Worm (Caenorhabditis elegans): ENCODE data around the gene oac-6.
A peak's percentile ranks its signal among the peaks of the same experiment; 100 is the strongest.

oac-6 gene

DNA sequence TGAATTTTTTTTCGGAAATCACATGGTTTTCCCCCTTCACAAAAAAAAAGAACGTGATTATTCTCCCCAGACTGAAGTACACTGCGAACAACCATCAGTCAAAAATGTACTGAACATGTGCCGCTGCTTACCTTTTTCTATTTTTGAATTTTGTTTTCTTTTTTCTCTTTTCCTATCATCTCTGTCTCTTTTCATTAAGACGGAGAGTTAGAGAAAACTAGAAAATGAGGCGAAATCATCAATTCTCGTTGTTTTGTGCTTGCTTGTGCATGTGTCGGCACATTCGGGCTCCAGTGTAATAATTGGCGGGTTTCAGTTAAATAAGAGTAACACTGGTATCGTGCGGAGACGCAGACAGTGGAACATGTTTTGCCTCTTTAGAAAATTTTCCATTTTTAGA is 49.8 kb downstream of the oac-6 start (continued):
- TF ChIP-seq hmg-1.1 (GFP tag; IDR thresholded peaks at IDR 0.05) (0 out of 2 replicates have a peak, but pooled peaks have one; percentile 11), unc-130 (GFP tag; optimal IDR thresholded peaks at IDR 0.05) (no peak), vab-7 (GFP tag; IDR thresholded peaks at IDR 0.05) (no peak), daf-16 (GFP tag; optimal IDR thresholded peaks at IDR 0.05) (peak in 1 of 2 experiments; percentile 90), daf-16 (tag; optimal IDR thresholded peaks at IDR 0.05) (peak; percentile 85), tag-97 (GFP tag; IDR thresholded peaks at IDR 0.05) (no peak), nhr-25 (tag; optimal IDR thresholded peaks at IDR 0.05; ENCODE audit: borderline replicate concordance, insufficient read depth) (no peak), saeg-2 (GFP tag; IDR thresholded peaks at IDR 0.05) (no peak), skn-1 (tag; optimal IDR thresholded peaks at IDR 0.05) (no peak), dmd-8 (GFP tag; IDR thresholded peaks at IDR 0.05) (no peak), lsy-2 (tag; optimal IDR thresholded peaks at IDR 0.05) (peak in 1 of 2 experiments; percentile 48), egl-43 (GFP tag; IDR thresholded peaks at IDR 0.05) (no peak), ceh-32 (tag; optimal IDR thresholded peaks at IDR 0.05; ENCODE audit: poor library complexity) (no peak), zfp-2 (tag; optimal IDR thresholded peaks at IDR 0.05) (no peak), unc-39 (tag; optimal IDR thresholded peaks at IDR 0.05) (no peak), Y5F2A.4 (GFP tag; optimal IDR thresholded peaks at IDR 0.05) (no peak), nhr-237 (tag; optimal IDR thresholded peaks at IDR 0.05) (no peak), ama-1 (optimal IDR thresholded peaks at IDR 0.05) (no peak), spr-3 (GFP tag; optimal IDR thresholded peaks at IDR 0.05) (no peak), hlh-30 (tag; optimal IDR thresholded peaks at IDR 0.05; ENCODE audit: insufficient read depth) (peak; percentile 86), dpl-1 (GFP tag; optimal IDR thresholded peaks at IDR 0.05) (no peak), mep-1 (tag; optimal IDR thresholded peaks at IDR 0.05) (peak; percentile 43), nhr-111 (GFP tag; optimal IDR thresholded peaks at IDR 0.05) (no peak), tra-1 (GFP tag; IDR thresholded peaks at IDR 0.05) (no peak), sdz-12 (GFP tag; optimal IDR thresholded peaks at IDR 0.05) (no peak), gei-8 (GFP tag; optimal IDR thresholded peaks at IDR 0.05) (no peak), mdl-1 (tag; optimal IDR thresholded peaks at IDR 0.05) (peak in 1 of 2 experiments; percentile 76), rbr-2 (tag; optimal IDR thresholded peaks at IDR 0.05) (peak; percentile 9), F44E2.7 (GFP tag; IDR thresholded peaks at IDR 0.05) (no peak), ces-1 (GFP tag; optimal IDR thresholded peaks at IDR 0.05) (no peak), dmd-9 (GFP tag; IDR thresholded peaks at IDR 0.05) (no peak), T20F7.1 (GFP tag; optimal IDR thresholded peaks at IDR 0.05) (no peak), dmd-6 (GFP tag; IDR thresholded peaks at IDR 0.05) (peak; percentile 85), ztf-11 (tag; optimal IDR thresholded peaks at IDR 0.05) (no peak), ceh-62 (tag; optimal IDR thresholded peaks at IDR 0.05) (no peak), nhr-6 (tag; optimal IDR thresholded peaks at IDR 0.05) (no peak), F49E8.2 (tag; optimal IDR thresholded peaks at IDR 0.05; ENCODE audit: borderline replicate concordance) (no peak), ceh-20 (GFP tag; IDR thresholded peaks at IDR 0.05) (no peak; the same call in 1 of the 2 replicates), unc-62 (GFP tag; optimal IDR thresholded peaks at IDR 0.05 in 1 of 2) (peak in 1 of 2 experiments; percentile 42), unc-62 (tag; optimal IDR thresholded peaks at IDR 0.05) (no peak), php-3 (GFP tag; IDR thresholded peaks at IDR 0.05) (no peak)

ce11 chrV:16354675-16355074 is 52.2 kb downstream of the oac-6 start:
- TF ChIP-seq dve-1 (tag; optimal IDR thresholded peaks at IDR 0.05; ENCODE audit: insufficient read depth) = peak; percentile 28
- peak; percentile 0 for TF ChIP-seq mep-1 (tag; optimal IDR thresholded peaks at IDR 0.05)
- no peak for TF ChIP-seq daf-16 (GFP tag; optimal IDR thresholded peaks at IDR 0.05)
- TF ChIP-seq daf-16 (tag; optimal IDR thresholded peaks at IDR 0.05) = peak; percentile 12
- no peak for TF ChIP-seq nhr-48 (tag; optimal IDR thresholded peaks at IDR 0.05)
- TF ChIP-seq hlh-30 (tag; optimal IDR thresholded peaks at IDR 0.05; ENCODE audit: insufficient read depth) = peak; percentile 46
- TF ChIP-seq mxl-3 (GFP tag; optimal IDR thresholded peaks at IDR 0.05) = peak; percentile 47
- peak in 1 of 2 experiments; percentile 31 for TF ChIP-seq lsy-2 (tag; optimal IDR thresholded peaks at IDR 0.05)
- no peak for TF ChIP-seq R02D3.7 (tag; optimal IDR thresholded peaks at IDR 0.05)
- peak in 1 of 2 experiments; percentile 51 for TF ChIP-seq mdl-1 (tag; optimal IDR thresholded peaks at IDR 0.05)
- TF ChIP-seq nhr-28 (tag; optimal IDR thresholded peaks at IDR 0.05) = peak; percentile 14

Data from whole organism, L4 larva.